Worm (Caenorhabditis elegans) whole organism, mixed stage, embryonic: Measurements from ENCODE around the gene K08H2.10.

Experiments used
- bed-3 ChIP-seq: fragments of 200-800 bp; sonication (Bioruptor generic); optimal IDR thresholded peaks from 3 replicates; lab custom pipeline; 2018; ENCODE audit warnings: mild to moderate bottlenecking, missing genetic modification characterization, moderate library complexity, missing compliant biosample characterization
- blmp-1 ChIP-seq: fragments of 150-350 bp; optimal IDR thresholded peaks from 2 replicates; lab custom pipeline; 2014; ENCODE audit warnings: missing biosample characterization, missing genetic modification characterization
- ceh-39 ChIP-seq: fragments of 150-350 bp; optimal IDR thresholded peaks from 2 replicates; lab custom pipeline; 2014; ENCODE audit warnings: missing biosample characterization, missing genetic modification characterization
- ceh-43 ChIP-seq: fragments of 200-800 bp; sonication (Bioruptor generic); optimal IDR thresholded peaks from 2 replicates; lab custom pipeline; 2018; ENCODE audit warnings: mild to moderate bottlenecking, missing genetic modification characterization, moderate library complexity, missing compliant biosample characterization
- ceh-83 ChIP-seq: fragments of 200-800 bp; sonication (Bioruptor generic); optimal IDR thresholded peaks from 2 replicates; lab custom pipeline; 2018; ENCODE audit warnings: mild to moderate bottlenecking, missing genetic modification characterization, missing compliant biosample characterization
- ces-1 ChIP-seq: fragments of 150-350 bp; optimal IDR thresholded peaks from 2 replicates; lab custom pipeline; 2014; ENCODE audit warnings: missing biosample characterization, missing genetic modification reagents, missing genetic modification characterization
- cnd-1 ChIP-seq: fragments of 200-800 bp; sonication (Bioruptor generic); optimal IDR thresholded peaks from 2 replicates; lab custom pipeline; 2018; ENCODE audit warnings: mild to moderate bottlenecking, missing genetic modification characterization, missing compliant biosample characterization
- elt-1 ChIP-seq: sonication (generic microtip); optimal IDR thresholded peaks from 2 replicates; lab custom pipeline; 2017; ENCODE audit warnings: missing genetic modification characterization, mild to moderate bottlenecking, missing compliant biosample characterization, antibody characterized with exemption, moderate library complexity, borderline replicate concordance; ENCODE audit not compliant: insufficient read depth
- hlh-1 ChIP-seq: fragments of 150-350 bp; optimal IDR thresholded peaks from 2 replicates; lab custom pipeline; 2014; ENCODE audit warnings: missing biosample characterization, missing genetic modification reagents, missing genetic modification characterization
- lin-13 ChIP-seq: fragments of 150-350 bp; optimal IDR thresholded peaks from 2 replicates; lab custom pipeline; 2014; ENCODE audit warnings: missing biosample characterization, missing genetic modification characterization
- lin-32 ChIP-seq: fragments of 200-800 bp; sonication (Bioruptor generic); optimal IDR thresholded peaks from 2 replicates; lab custom pipeline; 2018; ENCODE audit warnings: mild to moderate bottlenecking, missing genetic modification characterization, missing compliant biosample characterization
- mep-1 ChIP-seq: fragments of 150-350 bp; optimal IDR thresholded peaks from 2 replicates; lab custom pipeline; 2017; ENCODE audit warnings: missing biosample characterization, missing genetic modification reagents, missing genetic modification characterization, inconsistent platforms
- mls-2 ChIP-seq: sonication (generic microtip); optimal IDR thresholded peaks from 2 replicates; lab custom pipeline; 2016; ENCODE audit warnings: mild to moderate bottlenecking, missing genetic modification characterization, moderate library complexity, missing compliant biosample characterization
- nhr-12 ChIP-seq: fragments of 150-350 bp; optimal IDR thresholded peaks from 2 replicates; lab custom pipeline; 2014; ENCODE audit warnings: missing biosample characterization, missing genetic modification characterization
- nhr-237 ChIP-seq: fragments of 150-350 bp; optimal IDR thresholded peaks from 2 replicates; lab custom pipeline; 2014; ENCODE audit warnings: missing biosample characterization, missing genetic modification characterization
- nhr-28 ChIP-seq: fragments of 150-350 bp; optimal IDR thresholded peaks from 2 replicates; lab custom pipeline; 2014; ENCODE audit warnings: missing biosample characterization, missing genetic modification characterization
- nhr-76 ChIP-seq: sonication (generic microtip); optimal IDR thresholded peaks from 2 replicates; lab custom pipeline; 2017; ENCODE audit warnings: missing biosample characterization, missing genetic modification characterization
- sem-2 ChIP-seq: fragments of 200-800 bp; sonication (Bioruptor generic); optimal IDR thresholded peaks from 2 replicates; lab custom pipeline; 2018; ENCODE audit warnings: mild to moderate bottlenecking, missing genetic modification characterization, missing compliant biosample characterization
- snpc-4 ChIP-seq: fragments of 150-350 bp; optimal IDR thresholded peaks from 2 replicates; lab custom pipeline; 2014; ENCODE audit warnings: missing biosample characterization, missing genetic modification characterization
- sptf-1 ChIP-seq: sonication (generic microtip); optimal IDR thresholded peaks from 2 replicates; lab custom pipeline; 2017; ENCODE audit warnings: mild to moderate bottlenecking, missing genetic modification characterization, moderate library complexity, missing compliant biosample characterization
- tbx-8 ChIP-seq: fragments of 200-800 bp; sonication (Bioruptor generic); optimal IDR thresholded peaks from 2 replicates; lab custom pipeline; 2018; ENCODE audit warnings: mild to moderate bottlenecking, missing genetic modification characterization, moderate library complexity, missing compliant biosample characterization
- unc-120 ChIP-seq: sonication (generic microtip); optimal IDR thresholded peaks from 2 replicates; lab custom pipeline; 2017; ENCODE audit warnings: missing genetic modification characterization, missing compliant biosample characterization; ENCODE audit not compliant: poor library complexity, severe bottlenecking
- unc-39 ChIP-seq: fragments of 150-350 bp; optimal IDR thresholded peaks from 2 replicates; lab custom pipeline; 2014; ENCODE audit warnings: missing biosample characterization, missing genetic modification characterization
- unc-62 ChIP-seq: fragments of 150-350 bp; optimal IDR thresholded peaks from 2 replicates; lab custom pipeline; 2014; ENCODE audit warnings: missing biosample characterization, missing genetic modification reagents, missing genetic modification characterization
- zip-8 ChIP-seq: fragments of 150-350 bp; optimal IDR thresholded peaks from 2 replicates; lab custom pipeline; 2014; ENCODE audit warnings: missing biosample characterization, missing genetic modification characterization
- ztf-11 ChIP-seq: fragments of 150-350 bp; optimal IDR thresholded peaks from 2 replicates; lab custom pipeline; 2014; ENCODE audit warnings: missing biosample characterization, missing genetic modification characterization

Gene K08H2.10

DNA sequence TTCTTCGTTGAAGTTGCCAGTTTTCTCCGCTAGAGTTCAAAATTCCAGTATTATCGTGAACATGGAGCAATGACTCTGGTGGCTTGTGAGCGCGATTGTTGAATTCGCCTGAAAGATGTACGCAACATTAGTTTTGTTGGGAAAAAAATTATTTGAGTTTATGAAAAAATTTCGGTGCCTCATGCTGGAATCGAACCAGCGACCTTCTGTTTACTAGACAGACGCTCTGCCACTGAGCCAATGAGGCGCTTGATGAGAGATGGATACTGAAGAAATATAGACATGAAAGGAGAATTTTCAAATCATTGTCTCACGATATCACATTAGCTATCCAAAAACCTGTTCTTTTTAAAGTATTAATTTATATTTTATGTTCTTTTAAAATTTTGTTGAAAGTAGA is 25.9 kb downstream of the K08H2.10 start:
- no peak for TF ChIP-seq nhr-12 (tag; lab: Kevin White, UChicago)
- TF ChIP-seq ztf-11 (tag; lab: Kevin White, UChicago), result no peak
- no peak for TF ChIP-seq nhr-28 (tag; lab: Kevin White, UChicago)
- TF ChIP-seq sem-2 (GFP tag; lab: Kevin White, UChicago), result no peak
- no peak for TF ChIP-seq tbx-8 (GFP tag; lab: Kevin White, UChicago)
- no peak for TF ChIP-seq ceh-39 (tag; lab: Kevin White, UChicago)
- no peak for TF ChIP-seq nhr-237 (tag; lab: Kevin White, UChicago)

- TF ChIP-seq lin-13 (tag; lab: Kevin White, UChicago), result no peak
- no peak for TF ChIP-seq zip-8 (tag; lab: Kevin White, UChicago)
Observed at ce11 chrX:13284091-13284490, 26.5 kb downstream of the K08H2.10 start, which contains the start of gene cyp-14A4. cyp-14A4 (minus strand) TSS chrX:13284197.

DNA sequence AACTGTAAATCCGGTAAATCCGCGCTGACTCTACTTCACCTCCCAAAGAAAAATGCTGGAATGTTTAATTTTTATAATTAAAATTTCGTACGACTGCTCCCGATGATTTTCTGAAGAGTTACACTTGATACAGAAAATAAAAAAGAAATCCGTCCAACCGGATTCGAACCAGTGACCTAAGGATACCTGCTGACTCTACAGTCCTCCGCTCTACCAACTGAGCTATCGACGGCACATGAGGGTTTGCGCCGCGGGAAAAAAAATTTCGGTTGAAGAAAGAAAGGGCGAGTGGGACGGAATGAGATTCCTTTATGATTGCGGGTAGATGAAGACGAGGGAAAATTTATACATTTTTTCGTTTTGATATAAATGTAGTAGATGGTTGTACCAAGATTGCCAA is 27.0 kb downstream of the K08H2.10 start:
- TF ChIP-seq nhr-76 (tag; lab: Kevin White, UChicago), result no peak
- TF ChIP-seq nhr-28 (tag; lab: Kevin White, UChicago), result no peak
- no peak for TF ChIP-seq mls-2
- no peak for TF ChIP-seq bed-3 (GFP tag; lab: Kevin White, UChicago)
- TF ChIP-seq nhr-237 (tag; lab: Kevin White, UChicago), result no peak
- TF ChIP-seq snpc-4 (tag; lab: Kevin White, UChicago), result no peak
- TF ChIP-seq ztf-11 (tag; lab: Kevin White, UChicago), result no peak
- no peak for TF ChIP-seq blmp-1 (tag; lab: Kevin White, UChicago)
- TF ChIP-seq lin-32 (GFP tag; lab: Kevin White, UChicago), result no peak
- no peak for TF ChIP-seq tbx-8 (GFP tag; lab: Kevin White, UChicago)
- TF ChIP-seq cnd-1 (tag; lab: Kevin White, UChicago), result no peak
- no peak for TF ChIP-seq mep-1 (tag; lab: Kevin White, UChicago)
- no peak for TF ChIP-seq sptf-1 (tag; lab: Kevin White, UChicago)
- TF ChIP-seq ceh-43, result no peak
- no peak for TF ChIP-seq ceh-83 (GFP tag; lab: Kevin White, UChicago)
- no peak for TF ChIP-seq unc-62 (GFP tag; lab: Kevin White, UChicago)
- TF ChIP-seq ces-1, result no peak
- TF ChIP-seq unc-120, result no peak
- TF ChIP-seq, all 35 proteins: peak for 0

- TF ChIP-seq elt-1 (tag; lab: Kevin White, UChicago) (no peak), hlh-1 (tag; lab: Kevin White, UChicago) (no peak), sptf-1 (tag; lab: Kevin White, UChicago) (no peak), bed-3 (GFP tag; lab: Kevin White, UChicago) (no peak), cnd-1 (tag; lab: Kevin White, UChicago) (no peak), mls-2 (no peak), nhr-12 (tag; lab: Kevin White, UChicago) (no peak), lin-13 (tag; lab: Kevin White, UChicago) (no peak), nhr-76 (tag; lab: Kevin White, UChicago) (no peak), zip-8 (tag; lab: Kevin White, UChicago) (no peak), lin-32 (GFP tag; lab: Kevin White, UChicago) (no peak)
Observed at ce11 chrX:13286533-13286932, 28.9 kb downstream of the K08H2.10 start, which contains the start of gene R04D3.2. R04D3.2 (minus strand) TSS chrX:13286633.

ce11 chrX:13288715-13289114 is 31.1 kb downstream of the K08H2.10 start, which contains the start of gene R04D3.4:
R04D3.4 (minus strand) TSS chrX:13288815.
- TF ChIP-seq nhr-76 (tag; lab: Kevin White, UChicago) (no peak), sptf-1 (tag; lab: Kevin White, UChicago) (no peak), unc-39 (tag; lab: Kevin White, UChicago) (no peak)

- TF ChIP-seq nhr-237 (tag; lab: Kevin White, UChicago) (no peak), mls-2 (no peak), mep-1 (tag; lab: Kevin White, UChicago) (no peak), tbx-8 (GFP tag; lab: Kevin White, UChicago) (no peak), lin-13 (tag; lab: Kevin White, UChicago) (no peak)
Observed at ce11 chrX:13290531-13290930, 32.9 kb downstream of the K08H2.10 start, which contains the start of gene R04D3.3. R04D3.3 (minus strand) TSS chrX:13290631.
